Fruit fly (Drosophila melanogaster) whole organism, adult: ENCODE measurements around the gene gammaTub23C.
A peak's percentile ranks its signal among the peaks of the same experiment; 100 is the strongest.

Experiments used
- CG11617 ChIP-seq: fragments of 200-800 bp; sonication (Bioruptor generic); optimal IDR thresholded peaks from 2 replicates; lab custom pipeline; 2017; ENCODE audit warnings: mild to moderate bottlenecking, missing biosample characterization, missing genetic modification reagents, missing genetic modification characterization
- CG12768 ChIP-seq: fragments of 200-800 bp; sonication (Bioruptor generic); optimal IDR thresholded peaks from 2 replicates; lab custom pipeline; 2017; ENCODE audit warnings: missing biosample characterization, missing genetic modification characterization, mild to moderate bottlenecking, moderate library complexity, missing genetic modification reagents
- CG14711 ChIP-seq: fragments of 200-800 bp; sonication (Bioruptor generic); optimal IDR thresholded peaks from 2 replicates; lab custom pipeline; 2018; ENCODE audit warnings: missing biosample characterization, mild to moderate bottlenecking, missing genetic modification characterization, moderate library complexity
- CG1620 ChIP-seq: fragments of 200-800 bp; sonication (Bioruptor generic); optimal IDR thresholded peaks from 2 replicates; lab custom pipeline; 2016; ENCODE audit warnings: missing biosample characterization, missing genetic modification characterization
- CG33017 ChIP-seq: fragments of 200-800 bp; sonication (Bioruptor generic); optimal IDR thresholded peaks from 2 replicates; lab custom pipeline; 2018; ENCODE audit warnings: missing biosample characterization, mild to moderate bottlenecking, missing genetic modification characterization, moderate library complexity
- CG5204 ChIP-seq: fragments of 200-800 bp; sonication (Bioruptor generic); optimal IDR thresholded peaks from 2 replicates; lab custom pipeline; 2016; ENCODE audit warnings: missing biosample characterization, missing genetic modification characterization
- CG7045 ChIP-seq: fragments of 200-800 bp; sonication (Bioruptor generic); optimal IDR thresholded peaks from 2 replicates; lab custom pipeline; 2017; ENCODE audit warnings: missing biosample characterization, mild to moderate bottlenecking, missing genetic modification characterization
- CG7101 ChIP-seq: fragments of 200-800 bp; sonication (Bioruptor generic); optimal IDR thresholded peaks from 2 replicates; lab custom pipeline; 2018; ENCODE audit warnings: missing biosample characterization, mild to moderate bottlenecking, missing genetic modification characterization, moderate library complexity
- Clk ChIP-seq: fragments of 200-800 bp; sonication (Bioruptor generic); optimal IDR thresholded peaks from 2 replicates; lab custom pipeline; 2017; ENCODE audit warnings: missing biosample characterization, missing genetic modification characterization
- Crg-1 ChIP-seq: fragments of 200-800 bp; sonication (Bioruptor generic); optimal IDR thresholded peaks from 2 replicates; lab custom pipeline; 2016; ENCODE audit warnings: missing biosample characterization, missing genetic modification characterization
- Hr96 ChIP-seq: fragments of 200-800 bp; sonication (Bioruptor generic); optimal IDR thresholded peaks from 2 replicates; lab custom pipeline; 2016; ENCODE audit warnings: missing biosample characterization, missing genetic modification characterization
- Mnt ChIP-seq: fragments of 200-800 bp; sonication (Bioruptor generic); optimal IDR thresholded peaks from 2 replicates; lab custom pipeline; 2016; ENCODE audit warnings: missing biosample characterization, mild to moderate bottlenecking, missing genetic modification characterization
- bab1 ChIP-seq: fragments of 200-800 bp; sonication (Bioruptor generic); optimal IDR thresholded peaks from 3 replicates; lab custom pipeline; 2019; ENCODE audit warnings: missing biosample characterization, mild to moderate bottlenecking, missing genetic modification characterization, moderate library complexity
- cic ChIP-seq: fragments of 200-800 bp; sonication (Bioruptor generic); optimal IDR thresholded peaks from 2 replicates; lab custom pipeline; 2017; ENCODE audit warnings: missing biosample characterization, mild to moderate bottlenecking, missing genetic modification characterization, moderate library complexity
- cnc ChIP-seq, 2 experiments: fragments of >200 bp; optimal IDR thresholded peaks; 2 replicates each; lab custom pipeline; 2017
- kay ChIP-seq: fragments of 200-800 bp; sonication (Bioruptor generic); peaks from one replicate; lab custom pipeline; 2016; ENCODE audit warnings: missing biosample characterization, missing genetic modification characterization, borderline replicate concordance
- ovo ChIP-seq: fragments of 200-800 bp; sonication (Bioruptor generic); optimal IDR thresholded peaks from 2 replicates; lab custom pipeline; 2016; ENCODE audit warnings: missing biosample characterization, missing genetic modification characterization
- pad ChIP-seq: fragments of 200-800 bp; sonication (Bioruptor generic); optimal IDR thresholded peaks from 3 replicates; lab custom pipeline; 2017; ENCODE audit warnings: missing biosample characterization, missing genetic modification characterization, mild to moderate bottlenecking, moderate library complexity, missing genetic modification reagents
- tj ChIP-seq: fragments of 200-800 bp; sonication (Bioruptor generic); optimal IDR thresholded peaks from 3 replicates; lab custom pipeline; 2017; ENCODE audit warnings: missing biosample characterization, mild to moderate bottlenecking, missing genetic modification characterization, moderate library complexity
- toe ChIP-seq: fragments of 200-800 bp; sonication (Bioruptor generic); optimal IDR thresholded peaks from 2 replicates; lab custom pipeline; 2016; ENCODE audit warnings: missing biosample characterization, missing genetic modification characterization

The gammaTub23C gene

DNA sequence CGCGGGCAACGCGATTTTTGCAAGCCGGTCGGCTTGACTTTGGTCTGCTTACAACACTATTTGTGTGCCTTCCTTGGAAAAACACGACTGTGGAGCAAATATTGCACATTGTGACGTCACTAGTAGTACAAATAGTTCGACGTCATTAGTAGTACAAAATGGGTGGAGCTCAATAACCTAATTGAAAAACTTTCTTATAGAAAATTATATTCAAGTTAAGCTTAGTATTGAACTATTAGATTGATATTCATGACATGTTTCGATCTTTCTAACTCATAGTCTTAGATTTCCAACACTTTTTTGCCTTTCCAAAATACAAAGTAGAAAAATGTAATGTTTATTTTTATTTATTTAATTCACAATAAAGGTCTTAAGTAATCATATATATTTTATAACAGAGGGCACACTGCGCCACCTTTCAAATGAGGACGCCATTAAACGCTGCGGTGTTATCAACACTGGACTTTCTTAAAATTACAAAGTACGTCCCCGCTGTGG is at the start of gene gammaTub23C, which contains the start of gene Rrp1:
gammaTub23C (plus strand) TSS at position 453 of the 498 bp plus-strand sequence.
Rrp1 (minus strand) TSS at position 70 of the 498 bp plus-strand sequence.
- TF ChIP-seq Clk (GFP tag; lab: Kevin White, UChicago) (peak; percentile 86), CG11617 (GFP tag; lab: Kevin White, UChicago) (peak; percentile 95), cic (peak; percentile 47), Hr96 (peak; percentile 80), tj (GFP tag; lab: Kevin White, UChicago) (peak; percentile 72), CG7101 (peak; percentile 92), pad (peak; percentile 87), CG5204 (peak; percentile 90), kay (GFP tag; lab: Kevin White, UChicago) (no peak), CG12768 (GFP tag; lab: Kevin White, UChicago) (peak; percentile 91), CG14711 (tag; lab: Kevin White, UChicago) (peak; percentile 83), cnc (optimal IDR thresholded peaks at IDR 0.05; lab: Kevin White, UChicago) (no peak), Crg-1 (peak; percentile 81), CG7045 (GFP tag; lab: Kevin White, UChicago) (peak; percentile 94), bab1 (peak; percentile 86), CG33017 (tag; lab: Kevin White, UChicago) (peak; percentile 87), ovo (GFP tag; lab: Kevin White, UChicago) (peak; percentile 87), Mnt (GFP tag; lab: Kevin White, UChicago) (peak; percentile 83), CG1620 (GFP tag; lab: Kevin White, UChicago) (peak; percentile 84), toe (peak; percentile 91)

DNA sequence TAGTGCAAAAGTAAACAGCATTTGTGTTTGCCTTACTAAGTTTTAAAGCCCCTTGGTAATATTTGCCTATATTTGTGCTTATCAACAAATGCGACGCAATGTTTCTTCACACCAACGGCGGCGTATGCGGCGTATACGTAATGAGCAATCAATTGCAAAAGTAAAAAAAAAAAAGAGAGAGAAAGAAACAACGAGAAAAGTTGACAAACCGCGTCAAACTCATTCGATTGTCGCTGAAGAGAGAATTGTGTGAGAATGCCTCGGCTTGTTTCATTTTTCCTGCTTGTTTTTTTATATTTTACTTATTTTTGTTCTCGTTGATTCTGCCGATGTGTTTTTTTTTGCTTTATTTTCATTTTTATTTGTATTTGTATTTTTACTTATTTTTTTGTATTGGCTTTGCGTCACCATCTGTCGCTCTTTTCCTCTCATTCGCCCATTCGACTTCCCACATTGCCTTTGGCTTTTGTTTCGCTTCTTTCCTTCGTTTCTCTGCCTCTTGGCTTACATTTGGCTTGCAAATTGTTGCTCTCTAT is 48.4 kb upstream of the gammaTub23C start:
- no peak for TF ChIP-seq pad
- TF ChIP-seq Crg-1, result peak; percentile 85
- TF ChIP-seq bab1, result no peak
- TF ChIP-seq Clk (GFP tag; lab: Kevin White, UChicago), result peak; percentile 60
- peak; percentile 59 for TF ChIP-seq CG5204
- TF ChIP-seq cic, result peak; percentile 88
- TF ChIP-seq CG1620 (GFP tag; lab: Kevin White, UChicago), result peak; percentile 36
- TF ChIP-seq toe, result peak; percentile 53
- peak; percentile 76 for TF ChIP-seq CG7101
- peak; percentile 70 for TF ChIP-seq Mnt (GFP tag; lab: Kevin White, UChicago)
- TF ChIP-seq tj (GFP tag; lab: Kevin White, UChicago), result peak; percentile 73
- peak; percentile 39 for TF ChIP-seq CG14711 (tag; lab: Kevin White, UChicago)
- peak; percentile 29 for TF ChIP-seq Hr96
- TF ChIP-seq ovo (GFP tag; lab: Kevin White, UChicago), result peak; percentile 75
- TF ChIP-seq CG7045 (GFP tag; lab: Kevin White, UChicago), result peak; percentile 60
- TF ChIP-seq cnc (optimal IDR thresholded peaks at IDR 0.05; lab: Kevin White, UChicago), result no peak
- peak; percentile 79 for TF ChIP-seq CG11617 (GFP tag; lab: Kevin White, UChicago)
- peak; percentile 74 for TF ChIP-seq CG33017 (tag; lab: Kevin White, UChicago)
- peak; percentile 86 for TF ChIP-seq CG12768 (GFP tag; lab: Kevin White, UChicago)
- TF ChIP-seq kay (GFP tag; lab: Kevin White, UChicago), result peak; percentile 99

DNA sequence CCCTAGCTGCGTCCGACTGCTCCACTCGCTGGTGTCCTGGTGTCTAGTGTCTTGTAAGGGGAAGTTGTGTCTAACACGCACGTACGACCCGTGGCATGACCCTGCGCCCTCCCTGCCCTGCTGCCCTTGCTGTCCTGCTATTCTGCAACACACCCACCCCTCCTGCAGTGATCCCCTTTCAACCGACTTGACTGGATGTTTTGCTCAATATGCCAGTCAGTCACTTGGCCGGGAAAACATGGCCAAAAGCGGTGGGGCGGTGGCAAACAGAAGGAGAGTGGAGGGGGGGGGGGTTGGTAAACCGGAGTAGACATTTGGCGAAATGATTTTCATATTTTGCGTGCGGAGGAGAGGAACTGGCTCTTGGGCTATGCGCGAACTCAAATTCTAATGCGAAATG is 42.0 kb upstream of the gammaTub23C start:
- TF ChIP-seq CG12768 (GFP tag; lab: Kevin White, UChicago), result no peak
- no peak for TF ChIP-seq bab1
- TF ChIP-seq CG14711 (tag; lab: Kevin White, UChicago), result no peak
- TF ChIP-seq cic, result no peak

DNA sequence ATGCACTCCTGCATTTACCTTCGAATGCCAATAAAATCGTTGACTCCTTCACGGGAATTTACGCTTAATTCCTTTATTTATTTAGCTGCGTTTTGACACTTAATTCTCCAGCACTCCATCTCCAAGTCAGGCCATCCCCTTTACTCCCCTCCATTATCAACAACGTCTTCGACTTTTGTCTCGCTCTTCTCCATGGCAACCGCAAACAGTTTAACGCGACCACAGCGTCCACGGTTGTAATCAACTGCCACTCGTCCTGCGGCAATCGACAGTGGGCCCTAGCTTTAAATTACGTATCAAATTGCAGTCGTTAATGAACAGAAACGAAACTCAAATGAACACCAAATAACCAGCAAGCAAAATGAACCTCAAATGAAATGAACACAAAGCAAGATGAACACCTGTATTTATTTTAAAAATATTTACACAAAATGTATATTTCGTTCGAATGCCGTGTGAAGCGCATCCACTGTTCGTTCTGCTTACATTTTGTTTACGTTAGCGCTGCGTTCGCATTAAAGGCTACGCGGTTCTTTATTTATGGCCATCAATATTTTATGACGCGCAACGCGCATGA is 41.0 kb upstream of the gammaTub23C start:
- TF ChIP-seq CG14711 (tag; lab: Kevin White, UChicago) (no peak), tj (GFP tag; lab: Kevin White, UChicago) (peak; percentile 17)

DNA sequence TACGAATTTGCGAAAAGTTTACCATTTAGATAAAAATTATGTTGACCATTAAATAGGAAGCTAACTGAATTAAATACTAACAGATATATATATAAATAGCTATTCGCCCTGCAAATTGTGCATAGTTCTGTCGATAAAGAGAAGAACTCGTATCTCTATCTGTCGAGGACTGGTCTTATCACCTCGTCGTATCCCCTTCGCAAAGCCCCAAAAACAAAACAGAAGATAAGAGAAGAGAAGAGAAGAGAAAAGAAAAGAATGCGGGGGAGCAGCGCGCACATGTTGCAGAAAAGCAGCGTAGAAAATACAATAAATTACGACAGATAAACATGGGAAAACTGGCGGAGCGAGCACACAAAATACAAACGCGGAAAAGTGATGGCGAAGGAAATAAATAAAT is 37.0 kb upstream of the gammaTub23C start:
- TF ChIP-seq tj (GFP tag; lab: Kevin White, UChicago), result no peak
- TF ChIP-seq toe, result no peak
- TF ChIP-seq CG1620 (GFP tag; lab: Kevin White, UChicago), result no peak
- TF ChIP-seq bab1, result no peak
- TF ChIP-seq pad, result no peak
- TF ChIP-seq cic, result peak; percentile 21
- TF ChIP-seq Mnt (GFP tag; lab: Kevin White, UChicago), result peak; percentile 36
- peak; percentile 6 for TF ChIP-seq CG12768 (GFP tag; lab: Kevin White, UChicago)
- TF ChIP-seq CG33017 (tag; lab: Kevin White, UChicago), result no peak

DNA sequence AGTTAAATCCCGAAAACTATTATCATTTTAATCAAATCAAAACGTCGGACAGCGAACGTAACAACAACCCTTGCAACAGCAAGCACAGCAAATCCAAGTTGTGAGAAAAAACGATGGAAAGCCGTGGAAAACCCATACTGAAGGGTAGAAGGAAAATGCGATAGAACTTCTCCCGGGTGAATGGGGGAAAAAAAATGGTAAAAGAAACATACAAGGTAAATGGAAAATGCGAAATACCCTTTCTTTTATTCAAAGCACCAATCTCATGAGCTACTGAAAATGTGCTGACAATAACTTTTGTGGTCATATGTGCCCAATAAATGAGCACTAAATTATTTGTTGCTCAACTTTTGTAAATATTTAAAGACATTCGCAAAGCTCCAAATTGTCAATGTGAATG is 33.0 kb upstream of the gammaTub23C start:
- TF ChIP-seq kay (GFP tag; lab: Kevin White, UChicago) (peak; percentile 53), CG7045 (GFP tag; lab: Kevin White, UChicago) (no peak)

DNA sequence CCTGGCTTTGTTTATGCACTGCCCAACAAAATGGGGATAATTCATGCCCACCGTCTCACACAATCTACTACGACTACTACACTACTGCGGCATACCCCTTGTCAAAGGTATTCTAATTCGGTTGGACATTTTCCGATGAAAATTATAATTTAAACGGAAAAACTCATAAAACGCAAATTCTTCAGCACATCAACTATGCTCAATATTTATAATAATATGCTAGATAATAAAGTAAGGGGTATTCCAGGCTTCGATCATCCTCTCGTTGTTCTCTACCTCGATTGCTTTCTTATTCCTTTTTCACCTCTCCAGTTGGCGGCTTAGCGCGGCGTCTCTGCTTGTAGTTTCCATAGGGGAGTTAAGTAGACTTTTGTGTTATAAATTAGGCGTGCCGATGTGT is 31.3 kb upstream of the gammaTub23C start:
- no peak for TF ChIP-seq CG5204
- TF ChIP-seq kay (GFP tag; lab: Kevin White, UChicago), result peak; percentile 75
